Worm (Caenorhabditis elegans): ENCODE measurements around the gene C36A4.11.

ce11 chrIII:3807590-3807989 is 32.8 kb upstream of the C36A4.11 start:
- no peak for TF ChIP-seq unc-62 (GFP tag; optimal IDR thresholded peaks at IDR 0.05)
- TF ChIP-seq nhr-19 (GFP tag; conservative IDR thresholded peaks at IDR 0.05) = no peak
- TF ChIP-seq lsy-2 (tag; optimal IDR thresholded peaks at IDR 0.05) = no peak
- TF ChIP-seq fos-1 (tag; optimal IDR thresholded peaks at IDR 0.05) = no peak
- TF ChIP-seq ceh-90 (tag; optimal IDR thresholded peaks at IDR 0.05) = no peak
- TF ChIP-seq fkh-10 (GFP tag; optimal IDR thresholded peaks at IDR 0.05) = no peak

Data from whole organism, L1 larva.